Fruit fly (Drosophila melanogaster) whole organism, embryonic: ENCODE results near the gene CG15143.
A peak's percentile ranks its signal among the peaks of the same experiment; 100 is the strongest.

Experiments
- Adf1 ChIP-seq: fragments of 200-800 bp; sonication (Bioruptor generic); IDR thresholded peaks from 2 replicates; pipeline ENCODE4 v1.3.6; 2022; ENCODE audit warnings: missing biosample characterization, missing genetic modification characterization
- Blimp-1 ChIP-seq: fragments of 200-800 bp; sonication (Bioruptor generic); optimal IDR thresholded peaks from 3 replicates; lab custom pipeline; 2018; ENCODE audit warnings: missing biosample characterization, missing genetic modification characterization, mild to moderate bottlenecking, moderate library complexity, missing genetic modification reagents
- CG10321 ChIP-seq: fragments of 200-800 bp; sonication (Bioruptor generic); IDR thresholded peaks from 2 replicates; pipeline ENCODE4 v1.3.6; 2022; ENCODE audit warnings: missing biosample characterization, missing genetic modification characterization
- CG10431 ChIP-seq: fragments of 200-800 bp; sonication (Bioruptor generic); optimal IDR thresholded peaks from 3 replicates; lab custom pipeline; 2018; ENCODE audit warnings: missing biosample characterization, mild to moderate bottlenecking, missing genetic modification characterization
- CG12659 ChIP-seq: fragments of 200-800 bp; sonication (Bioruptor generic); optimal IDR thresholded peaks from 3 replicates; lab custom pipeline; 2017; ENCODE audit warnings: mild to moderate bottlenecking, missing biosample characterization, missing genetic modification reagents, missing genetic modification characterization
- CG14860 ChIP-seq: fragments of 200-800 bp; sonication (Bioruptor generic); IDR thresholded peaks from 3 replicates; pipeline ENCODE4 v1.3.6; 2022; ENCODE audit warnings: missing biosample characterization, missing genetic modification characterization; ENCODE audit not compliant: partially characterized antibody
- CG15514 ChIP-seq: fragments of 200-800 bp; sonication (Bioruptor generic); optimal IDR thresholded peaks from 3 replicates; lab custom pipeline; 2017; ENCODE audit warnings: missing biosample characterization, missing genetic modification characterization, mild to moderate bottlenecking, moderate library complexity, missing genetic modification reagents
- CG17361 ChIP-seq: fragments of 200-800 bp; sonication (Bioruptor generic); IDR thresholded peaks from 3 replicates; pipeline ENCODE4 v1.3.6; 2022; ENCODE audit warnings: missing biosample characterization, missing genetic modification characterization
- CG2889 ChIP-seq: fragments of 200-800 bp; sonication (Bioruptor generic); IDR thresholded peaks from 3 replicates; pipeline ENCODE4 v1.3.6; 2022; ENCODE audit warnings: missing biosample characterization, missing genetic modification characterization
- CG3163 ChIP-seq: fragments of 200-800 bp; sonication (Bioruptor generic); optimal IDR thresholded peaks from 3 replicates; lab custom pipeline; 2016; ENCODE audit warnings: missing biosample characterization, missing genetic modification characterization
- CG3995 ChIP-seq: fragments of 200-800 bp; sonication (Bioruptor generic); optimal IDR thresholded peaks from 3 replicates; lab custom pipeline; 2016; ENCODE audit warnings: missing biosample characterization, missing genetic modification characterization
- CG5953 ChIP-seq: fragments of 200-800 bp; sonication (Bioruptor generic); IDR thresholded peaks from 2 replicates; pipeline ENCODE4 v1.3.6; 2022; ENCODE audit warnings: missing biosample characterization, missing genetic modification characterization
- CG7928 ChIP-seq: fragments of 200-800 bp; sonication (Bioruptor generic); optimal IDR thresholded peaks from 2 replicates; lab custom pipeline; 2017; ENCODE audit warnings: missing biosample characterization, mild to moderate bottlenecking, missing genetic modification characterization
- CG9932 ChIP-seq: fragments of 200-800 bp; sonication (Bioruptor generic); IDR thresholded peaks from 2 replicates; pipeline ENCODE4 v1.3.6; 2022; ENCODE audit warnings: missing biosample characterization, missing genetic modification characterization
- D ChIP-seq, 2 experiments: fragments of 200-800 bp in 1 of 2; fragments of >200 bp in 1 of 2; sonication (Bioruptor generic) in 1 of 2; optimal IDR thresholded peaks; 2 replicates in 1 of 2; 3 replicates in 1 of 2; lab custom pipeline; 2017; ENCODE audit warnings: mild to moderate bottlenecking in 1 of 2, missing biosample characterization in 1 of 2, missing genetic modification characterization in 1 of 2, missing genetic modification reagents in 1 of 2
- E2f2 ChIP-seq: fragments of 200-800 bp; sonication (Bioruptor generic); IDR thresholded peaks from 2 replicates; pipeline ENCODE4 v1.3.6; 2022; ENCODE audit warnings: missing biosample characterization, missing genetic modification characterization
- Fer3 ChIP-seq: fragments of 200-800 bp; sonication (Bioruptor generic); optimal IDR thresholded peaks from 2 replicates; lab custom pipeline; 2018; ENCODE audit warnings: missing biosample characterization, mild to moderate bottlenecking, missing genetic modification characterization, moderate library complexity
- HLH4C ChIP-seq: fragments of 200-800 bp; sonication (Bioruptor generic); IDR thresholded peaks from 3 replicates; pipeline ENCODE4 v1.3.6; 2022; ENCODE audit warnings: missing biosample characterization, missing genetic modification characterization; ENCODE audit not compliant: partially characterized antibody
- HLHmδ ChIP-seq: fragments of 200-800 bp; sonication (Bioruptor generic); optimal IDR thresholded peaks from 2 replicates; lab custom pipeline; 2018; ENCODE audit warnings: missing biosample characterization, mild to moderate bottlenecking, missing genetic modification characterization, moderate library complexity
- MESR4 ChIP-seq: fragments of 200-800 bp; sonication (Bioruptor generic); optimal IDR thresholded peaks from 2 replicates; lab custom pipeline; 2018; ENCODE audit warnings: missing biosample characterization, mild to moderate bottlenecking, missing genetic modification characterization, moderate library complexity
- Med ChIP-seq: fragments of 200-800 bp; sonication (Bioruptor generic); peaks from one replicate; lab custom pipeline; 2016; ENCODE audit warnings: missing biosample characterization, missing genetic modification characterization, mild to moderate bottlenecking, inconsistent platforms, moderate library complexity
- Neu2 ChIP-seq: fragments of 200-800 bp; sonication (Bioruptor generic); optimal IDR thresholded peaks from 3 replicates; lab custom pipeline; 2016; ENCODE audit warnings: missing biosample characterization, missing genetic modification characterization, borderline replicate concordance
- Oli ChIP-seq: fragments of 200-800 bp; sonication (Bioruptor generic); optimal IDR thresholded peaks from 2 replicates; lab custom pipeline; 2018; ENCODE audit warnings: missing biosample characterization, mild to moderate bottlenecking, missing genetic modification characterization, moderate library complexity
- Ravus ChIP-seq: fragments of 200-800 bp; sonication (Bioruptor generic); IDR thresholded peaks from 2 replicates; pipeline ENCODE4 v1.3.6; 2022; ENCODE audit warnings: missing biosample characterization, missing genetic modification characterization
- Sry-δ ChIP-seq: fragments of 200-800 bp; sonication (Bioruptor generic); optimal IDR thresholded peaks from 2 replicates; lab custom pipeline; 2016; ENCODE audit warnings: missing biosample characterization, missing genetic modification characterization
- ap ChIP-seq: fragments of 200-800 bp; sonication (Bioruptor generic); IDR thresholded peaks from 2 replicates; pipeline ENCODE4 v1.3.6; 2022; ENCODE audit warnings: missing biosample characterization, missing genetic modification characterization
- bigmax ChIP-seq: fragments of 200-800 bp; sonication (Bioruptor generic); optimal IDR thresholded peaks from 2 replicates; lab custom pipeline; 2018; ENCODE audit warnings: missing biosample characterization, mild to moderate bottlenecking, missing genetic modification characterization
- cas ChIP-seq: fragments of 200-800 bp; sonication (Bioruptor generic); IDR thresholded peaks from 2 replicates; pipeline ENCODE4 v1.3.6; 2022; ENCODE audit warnings: missing biosample characterization, missing genetic modification characterization
- chinmo ChIP-seq: fragments of 200-800 bp; sonication (Bioruptor generic); IDR thresholded peaks from 4 replicates; pipeline ENCODE4 v1.3.6; 2022; ENCODE audit warnings: missing biosample characterization, missing genetic modification characterization; ENCODE audit not compliant: partially characterized antibody
- crp ChIP-seq, 2 experiments: fragments of 200-800 bp; sonication (Bioruptor generic); optimal IDR thresholded peaks; 2 replicates in 1 of 2; 3 replicates in 1 of 2; lab custom pipeline; 2017; ENCODE audit warnings: missing biosample characterization in 2 of 2, missing genetic modification characterization in 2 of 2, mild to moderate bottlenecking in 1 of 2, moderate library complexity in 1 of 2
- dimm ChIP-seq: fragments of 200-800 bp; sonication (Bioruptor generic); IDR thresholded peaks from 2 replicates; pipeline ENCODE4 v1.3.6; 2022; ENCODE audit warnings: missing biosample characterization, missing genetic modification characterization
- eyg ChIP-seq: fragments of 200-800 bp; sonication (Bioruptor generic); optimal IDR thresholded peaks from 3 replicates; lab custom pipeline; 2016; ENCODE audit warnings: missing biosample characterization, missing genetic modification characterization
- fd3F ChIP-seq: fragments of 200-800 bp; sonication (Bioruptor generic); optimal IDR thresholded peaks from 2 replicates; lab custom pipeline; 2018; ENCODE audit warnings: missing biosample characterization, mild to moderate bottlenecking, missing genetic modification characterization, moderate library complexity
- fru ChIP-seq: fragments of >200 bp; optimal IDR thresholded peaks from 2 replicates; lab custom pipeline; 2017
- grn ChIP-seq: fragments of 200-800 bp; sonication (Bioruptor generic); optimal IDR thresholded peaks from 3 replicates; lab custom pipeline; 2017; ENCODE audit warnings: missing biosample characterization, missing genetic modification characterization
- gsb-n ChIP-seq: fragments of 200-800 bp; sonication (Bioruptor generic); optimal IDR thresholded peaks from 3 replicates; lab custom pipeline; 2018; ENCODE audit warnings: missing biosample characterization, mild to moderate bottlenecking, missing genetic modification characterization
- lab ChIP-seq: fragments of 200-800 bp; sonication (Bioruptor generic); optimal IDR thresholded peaks from 3 replicates; lab custom pipeline; 2017; ENCODE audit warnings: missing biosample characterization, missing genetic modification characterization, mild to moderate bottlenecking, moderate library complexity, missing genetic modification reagents
- oc ChIP-seq: fragments of 200-800 bp; sonication (Bioruptor generic); optimal IDR thresholded peaks from 2 replicates; lab custom pipeline; 2018; ENCODE audit warnings: missing biosample characterization, mild to moderate bottlenecking, missing genetic modification characterization, moderate library complexity
- pita ChIP-seq: fragments of 200-800 bp; sonication (Bioruptor generic); optimal IDR thresholded peaks from 2 replicates; lab custom pipeline; 2017; ENCODE audit warnings: missing biosample characterization, mild to moderate bottlenecking, missing genetic modification characterization
- sc ChIP-seq, 3 experiments: fragments of >200 bp in 2 of 3; fragments of 200-800 bp in 1 of 3; sonication (Bioruptor generic) in 1 of 3; optimal IDR thresholded peaks; 2 replicates in 2 of 3; 3 replicates in 1 of 3; lab custom pipeline; 2017; ENCODE audit warnings: mild to moderate bottlenecking in 1 of 3, missing biosample characterization in 1 of 3, missing genetic modification characterization in 1 of 3, missing genetic modification reagents in 1 of 3
- scrt ChIP-seq: fragments of 200-800 bp; sonication (Bioruptor generic); optimal IDR thresholded peaks from 2 replicates; lab custom pipeline; 2018; ENCODE audit warnings: missing biosample characterization, mild to moderate bottlenecking, missing genetic modification characterization, moderate library complexity
- sens ChIP-seq: fragments of 200-800 bp; sonication (Bioruptor generic); peaks from one replicate; lab custom pipeline; 2016; ENCODE audit warnings: missing biosample characterization, missing genetic modification characterization
- shn ChIP-seq: fragments of 200-800 bp; sonication (Bioruptor generic); optimal IDR thresholded peaks from 3 replicates; lab custom pipeline; 2016; ENCODE audit warnings: missing biosample characterization, missing genetic modification characterization
- sob ChIP-seq: fragments of 200-800 bp; sonication (Bioruptor generic); IDR thresholded peaks from 2 replicates; pipeline ENCODE4 v1.3.6; 2022; ENCODE audit warnings: missing biosample characterization, missing genetic modification characterization
- trem ChIP-seq: fragments of 200-800 bp; optimal IDR thresholded peaks from 3 replicates; lab custom pipeline; 2019; ENCODE audit warnings: missing biosample characterization, mild to moderate bottlenecking, missing genetic modification characterization, moderate library complexity
- vnd ChIP-seq: fragments of 200-800 bp; sonication (Bioruptor generic); IDR thresholded peaks from 3 replicates; pipeline ENCODE4 v1.3.6; 2022; ENCODE audit warnings: missing biosample characterization, missing genetic modification characterization; ENCODE audit not compliant: partially characterized antibody

The CG15143 gene

DNA sequence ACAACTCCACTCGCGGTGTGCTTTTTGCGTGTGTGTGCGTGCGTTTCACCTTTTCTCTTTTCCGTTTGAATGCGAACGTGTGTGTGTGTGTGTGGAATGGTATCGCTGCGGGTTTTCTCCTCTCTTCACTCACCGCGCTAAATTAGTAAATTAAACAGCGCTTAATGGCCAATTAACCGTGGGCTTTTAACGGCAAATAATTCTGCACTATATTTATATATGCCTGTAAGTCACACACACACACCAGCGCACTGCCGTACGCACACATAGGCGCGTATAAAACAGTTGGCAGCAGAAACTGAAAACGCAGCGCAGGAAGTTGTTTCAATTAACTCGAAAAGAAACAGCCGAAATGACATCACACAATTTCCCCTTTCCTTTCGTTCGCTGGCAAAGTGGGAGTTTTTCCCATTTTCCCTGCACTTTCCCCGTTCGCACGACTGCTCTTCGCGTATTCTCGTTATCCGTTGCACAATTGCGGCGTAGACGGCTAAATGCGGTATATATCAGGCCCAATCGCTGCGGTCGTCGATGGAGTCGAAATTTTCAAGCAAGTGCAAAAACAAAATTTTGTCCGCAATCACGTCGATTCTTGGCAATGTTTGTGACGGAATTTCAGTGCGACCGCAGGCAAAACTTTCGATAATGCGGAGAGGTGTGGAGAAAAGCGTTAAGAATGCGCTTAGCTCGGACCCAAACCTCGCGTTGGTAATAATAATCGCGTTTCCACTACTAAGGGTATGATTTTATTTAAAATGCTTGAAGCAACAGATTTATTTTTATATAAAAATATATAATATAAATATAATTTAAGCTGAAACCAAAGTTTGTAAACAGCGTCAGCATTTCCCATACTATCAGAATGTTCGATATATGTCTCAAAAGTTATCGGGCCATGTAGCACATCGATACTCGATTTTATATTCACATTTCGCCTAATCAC, 51.5 kb downstream of the CG15143 start, which contains the start of gene BicD (continued):
- TF ChIP-seq HLH4C (GFP tag; lab: Robert Waterston, UW) = peak; percentile 80
- peak; percentile 52; the same call in 2 of the 3 replicates for TF ChIP-seq vnd (GFP tag; lab: Robert Waterston, UW)
- TF ChIP-seq Ravus (GFP tag; lab: Robert Waterston, UW) = no peak
- TF ChIP-seq CG2889 (GFP tag; lab: Robert Waterston, UW) = no peak
- TF ChIP-seq grn (GFP tag; lab: Kevin White, UChicago) = no peak
- TF ChIP-seq sc (optimal IDR thresholded peaks at IDR 0.05; lab: Kevin White, UChicago) = no peak
- TF ChIP-seq sc (GFP tag; optimal IDR thresholded peaks at IDR 0.05; lab: Kevin White, UChicago) = no peak
- TF ChIP-seq CG3995 (GFP tag; lab: Kevin White, UChicago) = peak; percentile 7
- TF ChIP-seq sens (GFP tag; lab: Kevin White, UChicago) = peak; percentile 37
- peak; percentile 24 for TF ChIP-seq HLHmδ (GFP tag; lab: Kevin White, UChicago)
- TF ChIP-seq CG3163 (GFP tag; lab: Kevin White, UChicago) = peak; percentile 5
- TF ChIP-seq fd3F = no peak
- peak; percentile 2 for TF ChIP-seq Blimp-1
- no peak for TF ChIP-seq fru (lab: Kevin White, UChicago)
- peak; percentile 31 for TF ChIP-seq lab (GFP tag; lab: Kevin White, UChicago)
- no peak; the same call in 1 of the 2 replicates for TF ChIP-seq Adf1 (GFP tag; lab: Robert Waterston, UW)
- TF ChIP-seq ap (GFP tag; lab: Robert Waterston, UW) = no peak
- peak; percentile 26; the same call in 1 of the 2 replicates for TF ChIP-seq sob (GFP tag; lab: Robert Waterston, UW)
- 0 out of 4 replicates have a peak, but pooled peaks have one; percentile 62 for TF ChIP-seq chinmo (GFP tag; lab: Robert Waterston, UW)
- peak; percentile 61 for TF ChIP-seq CG10431 (GFP tag; lab: Kevin White, UChicago)
- TF ChIP-seq D (optimal IDR thresholded peaks at IDR 0.05; lab: Kevin White, UChicago) = peak; percentile 46
- TF ChIP-seq D (GFP tag; optimal IDR thresholded peaks at IDR 0.05; lab: Kevin White, UChicago) = no peak
- TF ChIP-seq CG17361 (GFP tag; lab: Robert Waterston, UW) = 0 out of 3 replicates have a peak, but pooled peaks have one; percentile 36
- no peak for TF ChIP-seq Neu2 (GFP tag; lab: Kevin White, UChicago)
- peak; percentile 23; the same call in 1 of the 2 replicates for TF ChIP-seq CG9932
- peak; percentile 54 for TF ChIP-seq CG14860 (GFP tag; lab: Robert Waterston, UW)
- peak; percentile 83 for TF ChIP-seq trem (tag; lab: Kevin White, UChicago)
- no peak for TF ChIP-seq CG10321
- peak; percentile 5 for TF ChIP-seq Fer3
- no peak for TF ChIP-seq dimm (GFP tag; lab: Robert Waterston, UW)
- no peak for TF ChIP-seq bigmax
- peak; percentile 22 for TF ChIP-seq scrt (GFP tag; lab: Kevin White, UChicago)
- TF ChIP-seq CG12659 (GFP tag; lab: Kevin White, UChicago) = peak; percentile 80
- peak; percentile 3 for TF ChIP-seq gsb-n (tag; lab: Kevin White, UChicago)
- no peak for TF ChIP-seq oc
- TF ChIP-seq crp (GFP tag; optimal IDR thresholded peaks at IDR 0.05; lab: Kevin White, UChicago) = peak in 1 of 2 experiments; percentile 13
- TF ChIP-seq cas (GFP tag; lab: Robert Waterston, UW) = no peak
- no peak for TF ChIP-seq CG5953 (GFP tag; lab: Robert Waterston, UW)
- TF ChIP-seq MESR4 (GFP tag; lab: Kevin White, UChicago) = peak; percentile 52
- peak; percentile 65 for TF ChIP-seq pita (GFP tag; lab: Kevin White, UChicago)
- peak; percentile 74 for TF ChIP-seq CG15514 (GFP tag; lab: Kevin White, UChicago)
- TF ChIP-seq Sry-δ = peak; percentile 56
- TF ChIP-seq shn (GFP tag; lab: Kevin White, UChicago) = no peak
- peak; percentile 11 for TF ChIP-seq CG7928 (GFP tag; lab: Kevin White, UChicago)
- peak; percentile 76 for TF ChIP-seq Med (GFP tag; lab: Kevin White, UChicago)
- peak; percentile 41; the same call in 1 of the 2 replicates for TF ChIP-seq E2f2
- no peak for TF ChIP-seq Oli (tag; lab: Kevin White, UChicago)
- TF ChIP-seq eyg (GFP tag; lab: Kevin White, UChicago) = no peak
